Fruit fly (Drosophila melanogaster) whole organism, embryonic: ENCODE results near the gene Agpat3.
A peak's percentile ranks its signal among the peaks of the same experiment; 100 is the strongest.

Source experiments
- Abd-B ChIP-seq: fragments of 200-800 bp; sonication (Bioruptor generic); optimal IDR thresholded peaks from 2 replicates; lab custom pipeline; 2018; ENCODE audit warnings: missing biosample characterization, mild to moderate bottlenecking, missing genetic modification characterization, moderate library complexity
- Aef1 ChIP-seq: fragments of 200-800 bp; sonication (Bioruptor generic); IDR thresholded peaks from 3 replicates; pipeline ENCODE4 v1.3.6; 2022; ENCODE audit warnings: missing biosample characterization, missing genetic modification characterization
- Atf6 ChIP-seq: fragments of 200-800 bp; sonication (Bioruptor generic); IDR thresholded peaks from 2 replicates; pipeline ENCODE4 v1.3.6; 2022; ENCODE audit warnings: missing biosample characterization, missing genetic modification characterization
- C15 ChIP-seq: fragments of 200-800 bp; sonication (Bioruptor generic); IDR thresholded peaks from 3 replicates; pipeline ENCODE4 v1.3.6; 2022; ENCODE audit warnings: missing biosample characterization, missing genetic modification characterization
- CG10565 ChIP-seq: fragments of 200-800 bp; sonication (Bioruptor generic); optimal IDR thresholded peaks from 3 replicates; lab custom pipeline; 2016; ENCODE audit warnings: missing biosample characterization, mild to moderate bottlenecking, missing genetic modification characterization
- CG10979 ChIP-seq: fragments of 200-800 bp; sonication (Bioruptor generic); optimal IDR thresholded peaks from 2 replicates; lab custom pipeline; 2018; ENCODE audit warnings: missing biosample characterization, mild to moderate bottlenecking, missing genetic modification characterization, moderate library complexity
- CG12659 ChIP-seq: fragments of 200-800 bp; sonication (Bioruptor generic); optimal IDR thresholded peaks from 3 replicates; lab custom pipeline; 2017; ENCODE audit warnings: mild to moderate bottlenecking, missing biosample characterization, missing genetic modification reagents, missing genetic modification characterization
- CG13123 ChIP-seq: fragments of 200-800 bp; sonication (Bioruptor generic); optimal IDR thresholded peaks from 2 replicates; lab custom pipeline; 2016; ENCODE audit warnings: missing biosample characterization, missing genetic modification characterization
- CG13296 ChIP-seq: fragments of 200-800 bp; sonication (Bioruptor generic); optimal IDR thresholded peaks from 3 replicates; lab custom pipeline; 2018; ENCODE audit warnings: missing biosample characterization, mild to moderate bottlenecking, missing genetic modification characterization
- CG14710 ChIP-seq: fragments of 200-800 bp; sonication (Bioruptor generic); optimal IDR thresholded peaks from 3 replicates; lab custom pipeline; 2019; ENCODE audit warnings: missing biosample characterization, mild to moderate bottlenecking, missing genetic modification characterization, moderate library complexity
- CG17328 ChIP-seq: fragments of 200-800 bp; sonication (Bioruptor generic); IDR thresholded peaks from 2 replicates; pipeline ENCODE4 v1.3.6; 2022; ENCODE audit warnings: missing biosample characterization, missing genetic modification characterization
- CG32772 ChIP-seq: fragments of 200-800 bp; sonication (Bioruptor generic); IDR thresholded peaks from 2 replicates; pipeline ENCODE4 v1.3.6; 2022; ENCODE audit warnings: missing biosample characterization, missing genetic modification characterization
- CG34224 ChIP-seq: fragments of 200-800 bp; sonication (Bioruptor generic); IDR thresholded peaks from 3 replicates; pipeline ENCODE4 v1.3.6; 2022; ENCODE audit warnings: missing biosample characterization, missing genetic modification characterization; ENCODE audit not compliant: partially characterized antibody
- CG34376 ChIP-seq: fragments of 200-800 bp; sonication (Bioruptor generic); optimal IDR thresholded peaks from 2 replicates; lab custom pipeline; 2018; ENCODE audit warnings: missing biosample characterization, mild to moderate bottlenecking, missing genetic modification characterization
- CG3847 ChIP-seq: fragments of 200-800 bp; sonication (Bioruptor generic); IDR thresholded peaks from 2 replicates; pipeline ENCODE4 v1.3.6; 2022; ENCODE audit warnings: missing biosample characterization, missing genetic modification characterization
- CG4328 ChIP-seq: fragments of 200-800 bp; sonication (Bioruptor generic); optimal IDR thresholded peaks from 3 replicates; lab custom pipeline; 2017; ENCODE audit warnings: missing biosample characterization, missing genetic modification reagents, missing genetic modification characterization
- CG5953 ChIP-seq: fragments of 200-800 bp; sonication (Bioruptor generic); IDR thresholded peaks from 2 replicates; pipeline ENCODE4 v1.3.6; 2022; ENCODE audit warnings: missing biosample characterization, missing genetic modification characterization
- CG7963 ChIP-seq: fragments of 200-800 bp; sonication (Bioruptor generic); IDR thresholded peaks from 3 replicates; pipeline ENCODE4 v1.3.6; 2022; ENCODE audit warnings: missing biosample characterization, missing genetic modification characterization; ENCODE audit not compliant: partially characterized antibody
- CG8765 ChIP-seq: fragments of 200-800 bp; sonication (Bioruptor generic); IDR thresholded peaks from 2 replicates; pipeline ENCODE4 v1.3.6; 2022; ENCODE audit warnings: missing biosample characterization, missing genetic modification characterization
- CG9797 ChIP-seq: fragments of 200-800 bp; sonication (Bioruptor generic); optimal IDR thresholded peaks from 3 replicates; lab custom pipeline; 2018; ENCODE audit warnings: missing biosample characterization, mild to moderate bottlenecking, missing genetic modification characterization
- Dek ChIP-seq: fragments of 200-800 bp; sonication (Bioruptor generic); optimal IDR thresholded peaks from 3 replicates; lab custom pipeline; 2019; ENCODE audit warnings: missing biosample characterization, mild to moderate bottlenecking, missing genetic modification characterization, moderate library complexity
- Dfd ChIP-seq, 2 experiments: fragments of >200 bp; optimal IDR thresholded peaks; 2 replicates each; lab custom pipeline; 2017; ENCODE audit warnings: missing biosample characterization in 2 of 2, missing genetic modification characterization in 2 of 2
- Dip3 ChIP-seq: fragments of 200-800 bp; sonication (Bioruptor generic); optimal IDR thresholded peaks from 3 replicates; lab custom pipeline; 2016; ENCODE audit warnings: missing biosample characterization, missing genetic modification characterization
- Doc2 ChIP-seq: fragments of 200-800 bp; sonication (Bioruptor generic); IDR thresholded peaks from 2 replicates; pipeline ENCODE4 v1.3.6; 2022; ENCODE audit warnings: missing biosample characterization, missing genetic modification characterization
- Dref ChIP-seq: fragments of 200-800 bp; sonication (Bioruptor generic); IDR thresholded peaks from 2 replicates; pipeline ENCODE4 v1.3.6; 2022; ENCODE audit warnings: missing biosample characterization, missing genetic modification characterization
- E2f1 ChIP-seq: fragments of 200-800 bp; sonication (Bioruptor generic); IDR thresholded peaks from 2 replicates; pipeline ENCODE4 v1.3.6; 2022; ENCODE audit warnings: missing biosample characterization, missing genetic modification characterization
- ERR ChIP-seq: fragments of 200-800 bp; sonication (Bioruptor generic); optimal IDR thresholded peaks from 2 replicates; lab custom pipeline; 2016; ENCODE audit warnings: missing biosample characterization, missing genetic modification characterization
- Elba2 ChIP-seq: fragments of 200-800 bp; sonication (Bioruptor generic); optimal IDR thresholded peaks from 3 replicates; lab custom pipeline; 2016; ENCODE audit warnings: missing biosample characterization, missing genetic modification characterization
- HLH4C ChIP-seq: fragments of 200-800 bp; sonication (Bioruptor generic); IDR thresholded peaks from 3 replicates; pipeline ENCODE4 v1.3.6; 2022; ENCODE audit warnings: missing biosample characterization, missing genetic modification characterization; ENCODE audit not compliant: partially characterized antibody
- Hmr ChIP-seq: fragments of 200-800 bp; sonication (Bioruptor generic); optimal IDR thresholded peaks from 3 replicates; lab custom pipeline; 2017; ENCODE audit warnings: mild to moderate bottlenecking, missing biosample characterization, missing genetic modification reagents, missing genetic modification characterization
- Jarid2 ChIP-seq: fragments of 200-800 bp; sonication (Bioruptor generic); optimal IDR thresholded peaks from 3 replicates; lab custom pipeline; 2017; ENCODE audit warnings: mild to moderate bottlenecking, missing biosample characterization, missing genetic modification reagents, missing genetic modification characterization
- Mrtf ChIP-seq: fragments of 200-800 bp; sonication (Bioruptor generic); IDR thresholded peaks from 3 replicates; pipeline ENCODE4 v1.3.6; 2022; ENCODE audit warnings: missing biosample characterization, missing genetic modification characterization
- Rx ChIP-seq: fragments of 200-800 bp; sonication (Bioruptor generic); IDR thresholded peaks from 2 replicates; pipeline ENCODE4 v1.3.6; 2022; ENCODE audit warnings: missing biosample characterization, missing genetic modification characterization
- Sin3A ChIP-seq: fragments of >200 bp; optimal IDR thresholded peaks from 2 replicates; lab custom pipeline; 2018
- Six4 ChIP-seq: fragments of 200-800 bp; sonication (Bioruptor generic); optimal IDR thresholded peaks from 2 replicates; lab custom pipeline; 2016; ENCODE audit warnings: missing biosample characterization, missing genetic modification characterization
- Sry-δ ChIP-seq: fragments of 200-800 bp; sonication (Bioruptor generic); optimal IDR thresholded peaks from 2 replicates; lab custom pipeline; 2016; ENCODE audit warnings: missing biosample characterization, missing genetic modification characterization
- cg ChIP-seq: fragments of 200-800 bp; sonication (Bioruptor generic); optimal IDR thresholded peaks from 3 replicates; lab custom pipeline; 2019; ENCODE audit warnings: missing biosample characterization, mild to moderate bottlenecking, missing genetic modification characterization, moderate library complexity
- chif ChIP-seq, 2 experiments: fragments of 200-800 bp; sonication (Bioruptor generic); optimal IDR thresholded peaks; 3 replicates each; lab custom pipeline; 2016; ENCODE audit warnings: missing biosample characterization in 2 of 2, missing genetic modification characterization in 2 of 2
- ci ChIP-seq: fragments of 200-800 bp; sonication (Bioruptor generic); IDR thresholded peaks from 3 replicates; pipeline ENCODE4 v1.3.6; 2022; ENCODE audit warnings: missing biosample characterization, missing genetic modification characterization
- crol ChIP-seq: fragments of 200-800 bp; sonication (Bioruptor generic); IDR thresholded peaks from 2 replicates; pipeline ENCODE4 v1.3.6; 2022; ENCODE audit warnings: missing biosample characterization, missing genetic modification characterization
- cwo ChIP-seq: fragments of 200-800 bp; sonication (Bioruptor generic); optimal IDR thresholded peaks from 3 replicates; lab custom pipeline; 2017; ENCODE audit warnings: missing biosample characterization, missing genetic modification characterization, mild to moderate bottlenecking, moderate library complexity, missing genetic modification reagents
- da ChIP-seq: fragments of 200-800 bp; sonication (Bioruptor generic); optimal IDR thresholded peaks from 2 replicates; lab custom pipeline; 2016; ENCODE audit warnings: missing biosample characterization, missing genetic modification characterization
- dati ChIP-seq: fragments of 200-800 bp; sonication (Bioruptor generic); IDR thresholded peaks from 2 replicates; pipeline ENCODE4 v1.3.6; 2022; ENCODE audit warnings: missing biosample characterization, missing genetic modification characterization
- en ChIP-seq: fragments of 200-800 bp; sonication (Bioruptor generic); optimal IDR thresholded peaks from 2 replicates; lab custom pipeline; 2016; ENCODE audit warnings: missing biosample characterization, missing genetic modification characterization
- exex ChIP-seq: fragments of 200-800 bp; sonication (Bioruptor generic); optimal IDR thresholded peaks from 4 replicates; lab custom pipeline; 2018; ENCODE audit warnings: missing biosample characterization, mild to moderate bottlenecking, missing genetic modification characterization, moderate library complexity
- klu ChIP-seq: fragments of 200-800 bp; sonication (Bioruptor generic); IDR thresholded peaks from 2 replicates; pipeline ENCODE4 v1.3.6; 2022; ENCODE audit warnings: missing biosample characterization, missing genetic modification characterization
- pho ChIP-seq: fragments of 200-800 bp; sonication (Bioruptor generic); optimal IDR thresholded peaks from 2 replicates; lab custom pipeline; 2016; ENCODE audit warnings: missing biosample characterization, missing genetic modification characterization
- sd ChIP-seq: fragments of 200-800 bp; sonication (Bioruptor generic); optimal IDR thresholded peaks from 3 replicates; lab custom pipeline; 2018; ENCODE audit warnings: missing biosample characterization, mild to moderate bottlenecking, missing genetic modification characterization, moderate library complexity
- sens ChIP-seq: fragments of 200-800 bp; sonication (Bioruptor generic); peaks from one replicate; lab custom pipeline; 2016; ENCODE audit warnings: missing biosample characterization, missing genetic modification characterization
- seq ChIP-seq: fragments of 200-800 bp; sonication (Bioruptor generic); IDR thresholded peaks from 2 replicates; pipeline ENCODE4 v1.3.6; 2022; ENCODE audit warnings: missing biosample characterization, missing genetic modification characterization
- sug ChIP-seq: fragments of 200-800 bp; optimal IDR thresholded peaks from 2 replicates; lab custom pipeline; 2019; ENCODE audit warnings: missing biosample characterization, mild to moderate bottlenecking, missing genetic modification characterization, moderate library complexity

The Agpat3 gene

dm6 chr3L:16381184-16381797 is 4.5 kb downstream of the Agpat3 start, which contains the start of gene Agpat4 (continued):
- TF ChIP-seq cwo (peak; percentile 85), Doc2 (GFP tag; lab: Robert Waterston, UW) (no peak), klu (GFP tag; lab: Robert Waterston, UW) (0 out of 2 replicates have a peak, but pooled peaks have one; percentile 4), CG8765 (GFP tag; lab: Robert Waterston, UW) (no peak), Dek (peak; percentile 28), exex (peak; percentile 88), CG34376 (GFP tag; lab: Kevin White, UChicago) (peak; percentile 95), Mrtf (no peak), chif (GFP tag; optimal IDR thresholded peaks at IDR 0.05; lab: Kevin White, UChicago) (no peak), da (GFP tag; lab: Kevin White, UChicago) (no peak), CG32772 (GFP tag; lab: Robert Waterston, UW) (no peak), CG34224 (no peak), CG12659 (GFP tag; lab: Kevin White, UChicago) (peak; percentile 23), CG13296 (GFP tag; lab: Kevin White, UChicago) (no peak), Atf6 (GFP tag; lab: Robert Waterston, UW) (0 out of 2 replicates have a peak, but pooled peaks have one; percentile 6), Aef1 (peak; percentile 57), Sry-δ (GFP tag; lab: Kevin White, UChicago) (peak; percentile 40), CG5953 (no peak), CG14710 (peak; percentile 26), cg (GFP tag; lab: Kevin White, UChicago) (peak; percentile 64), Sin3A (lab: Kevin White, UChicago) (peak; percentile 31), sug (tag; lab: Kevin White, UChicago) (peak; percentile 99), sens (GFP tag; lab: Kevin White, UChicago) (peak; percentile 60), CG17328 (no peak), pho (GFP tag; lab: Kevin White, UChicago) (no peak), sd (tag; lab: Kevin White, UChicago) (peak; percentile 73), Rx (GFP tag; lab: Robert Waterston, UW) (no peak), Six4 (no peak), Dfd (GFP tag; optimal IDR thresholded peaks at IDR 0.05; lab: Kevin White, UChicago) (peak in 1 of 2 experiments; percentile 80), CG10979 (tag; lab: Kevin White, UChicago) (no peak), Jarid2 (GFP tag; lab: Kevin White, UChicago) (no peak), CG7963 (GFP tag; lab: Robert Waterston, UW) (no peak), CG9797 (GFP tag; lab: Kevin White, UChicago) (peak; percentile 62), ci (GFP tag; lab: Robert Waterston, UW) (0 out of 3 replicates have a peak, but pooled peaks have one; percentile 3), CG4328 (GFP tag; lab: Kevin White, UChicago) (no peak), Abd-B (GFP tag; lab: Kevin White, UChicago) (peak; percentile 11), Dref (peak; percentile 42), C15 (no peak), HLH4C (GFP tag; lab: Robert Waterston, UW) (peak; percentile 55; the same call in 1 of the 3 replicates), Dip3 (GFP tag; lab: Kevin White, UChicago) (no peak), seq (no peak; the same call in none of the 2 replicates), CG10565 (GFP tag; lab: Kevin White, UChicago) (no peak), CG13123 (no peak), CG3847 (GFP tag; lab: Robert Waterston, UW) (no peak), ERR (GFP tag; lab: Kevin White, UChicago) (peak; percentile 27), Elba2 (GFP tag; lab: Kevin White, UChicago) (peak; percentile 71), crol (GFP tag; lab: Robert Waterston, UW) (no peak), dati (GFP tag; lab: Robert Waterston, UW) (no peak), Hmr (GFP tag; lab: Kevin White, UChicago) (peak; percentile 34), E2f1 (GFP tag; lab: Robert Waterston, UW) (no peak), en (GFP tag; lab: Kevin White, UChicago) (no peak)
